Worm (Caenorhabditis elegans): Measurements from ENCODE around the gene C35B1.3.

C35B1.3 gene

ce11 chrIV:4093087-4093486, 12.1 kb downstream of the C35B1.3 start (continued):
- TF ChIP-seq ceh-63 (GFP tag; optimal IDR thresholded peaks at IDR 0.05), result no peak
- peak; percentile 4 to 58 for TF ChIP-seq egl-27 (tag; optimal IDR thresholded peaks at IDR 0.05)
- TF ChIP-seq mab-9 (GFP tag; IDR thresholded peaks at IDR 0.05), result peak; percentile 56; the same call in 1 of the 2 replicates
- peak; percentile 39 to 69 (median 67) for TF ChIP-seq ceh-82 (tag; optimal IDR thresholded peaks at IDR 0.05)
- peak; percentile 67 for TF ChIP-seq mef-2 (tag; optimal IDR thresholded peaks at IDR 0.05)
- TF ChIP-seq C04F5.9 (tag; optimal IDR thresholded peaks at IDR 0.05), result peak; percentile 17
- peak; percentile 71 for TF ChIP-seq isw-1 (GFP tag; IDR thresholded peaks at IDR 0.05)
- TF ChIP-seq jun-1 (tag; optimal IDR thresholded peaks at IDR 0.05), result peak; percentile 76
- no peak for TF ChIP-seq lin-15B (tag; optimal IDR thresholded peaks at IDR 0.05)
- TF ChIP-seq C16A3.4 (tag; optimal IDR thresholded peaks at IDR 0.05), result peak; percentile 11
- TF ChIP-seq sptf-1 (tag; optimal IDR thresholded peaks at IDR 0.05), result no peak
- peak; percentile 80 for TF ChIP-seq tbx-2 (tag; optimal IDR thresholded peaks at IDR 0.05)
- TF ChIP-seq nhr-84 (tag; optimal IDR thresholded peaks at IDR 0.05), result no peak
- TF ChIP-seq unc-86 (tag; optimal IDR thresholded peaks at IDR 0.05), result peak; percentile 80
- TF ChIP-seq lin-14 (GFP tag; optimal IDR thresholded peaks at IDR 0.05), result peak; percentile 96
- TF ChIP-seq lir-3 (tag; optimal IDR thresholded peaks at IDR 0.05; ENCODE audit: poor library complexity), result no peak
- peak; percentile 84 for TF ChIP-seq nhr-20 (tag; optimal IDR thresholded peaks at IDR 0.05)
- peak; percentile 3 for TF ChIP-seq nhr-77 (tag; optimal IDR thresholded peaks at IDR 0.05)
- TF ChIP-seq irx-1 (tag; optimal IDR thresholded peaks at IDR 0.05), result peak; percentile 38
- no peak for TF ChIP-seq hlh-17 (GFP tag; optimal IDR thresholded peaks at IDR 0.05; ENCODE audit: borderline replicate concordance)
- peak; percentile 91 for TF ChIP-seq snu-23 (GFP tag; optimal IDR thresholded peaks at IDR 0.05)
- peak; percentile 68 for TF ChIP-seq nhr-90 (tag; optimal IDR thresholded peaks at IDR 0.05; ENCODE audit: poor library complexity)
- TF ChIP-seq nhr-12 (tag; optimal IDR thresholded peaks at IDR 0.05), result no peak
- TF ChIP-seq hlh-4 (tag; optimal IDR thresholded peaks at IDR 0.05), result no peak
- no peak for TF ChIP-seq tlp-1 (tag; optimal IDR thresholded peaks at IDR 0.05)
- peak; percentile 67 for TF ChIP-seq mep-1 (tag; optimal IDR thresholded peaks at IDR 0.05)
- TF ChIP-seq dsc-1 (tag; optimal IDR thresholded peaks at IDR 0.05), result peak; percentile 70
- TF ChIP-seq efl-1 (optimal IDR thresholded peaks at IDR 0.05), result peak; percentile 75 to 85
- TF ChIP-seq efl-1 (GFP tag; optimal IDR thresholded peaks at IDR 0.05 in 1 of 2), result peak; percentile 35 to 94
- TF ChIP-seq nhr-47 (tag; optimal IDR thresholded peaks at IDR 0.05), result peak; percentile 87
- peak; percentile 32 for TF ChIP-seq lin-13 (GFP tag; optimal IDR thresholded peaks at IDR 0.05)
- peak; percentile 19 for TF ChIP-seq aly-2 (tag; optimal IDR thresholded peaks at IDR 0.05)

- 0 out of 2 replicates have a peak, but pooled peaks have one; percentile 4 for TF ChIP-seq nhr-19 (GFP tag; conservative IDR thresholded peaks at IDR 0.05)
- TF ChIP-seq ceh-8 (GFP tag; optimal IDR thresholded peaks at IDR 0.05), result no peak
- TF ChIP-seq efl-3 (GFP tag; optimal IDR thresholded peaks at IDR 0.05), result no peak
- no peak for TF ChIP-seq C34B4.2 (tag; optimal IDR thresholded peaks at IDR 0.05)
- TF ChIP-seq pqm-1 (tag; optimal IDR thresholded peaks at IDR 0.05), result no peak
- no peak for TF ChIP-seq C16A3.4 (tag; optimal IDR thresholded peaks at IDR 0.05)
- TF ChIP-seq nhr-71 (tag; optimal IDR thresholded peaks at IDR 0.05), result peak; percentile 9
- no peak for TF ChIP-seq unc-98 (GFP tag; IDR thresholded peaks at IDR 0.05)
- no peak for TF ChIP-seq mef-2 (tag; optimal IDR thresholded peaks at IDR 0.05)
- no peak for TF ChIP-seq jun-1 (tag; optimal IDR thresholded peaks at IDR 0.05)
- TF ChIP-seq blmp-1 (tag; optimal IDR thresholded peaks at IDR 0.05), result no peak
- TF ChIP-seq ztf-4 (tag; optimal IDR thresholded peaks at IDR 0.05), result no peak
- TF ChIP-seq nhr-76 (tag; optimal IDR thresholded peaks at IDR 0.05), result no peak
- TF ChIP-seq nhr-11 (tag; optimal IDR thresholded peaks at IDR 0.05), result no peak
- TF ChIP-seq efl-1 (optimal IDR thresholded peaks at IDR 0.05), result no peak
- TF ChIP-seq efl-1 (GFP tag; optimal IDR thresholded peaks at IDR 0.05 in 1 of 2), result no peak
- peak; percentile 24 for TF ChIP-seq lin-14 (GFP tag; optimal IDR thresholded peaks at IDR 0.05)
- no peak for TF ChIP-seq nhr-84 (tag; optimal IDR thresholded peaks at IDR 0.05)
- no peak for TF ChIP-seq nhr-77 (tag; optimal IDR thresholded peaks at IDR 0.05)
Observed at ce11 chrIV:4094364-4094763, 13.4 kb downstream of the C35B1.3 start.
